Fruit fly (Drosophila melanogaster) whole organism, embryonic: ENCODE results near the gene cl.

Source experiments
- Aef1 ChIP-seq: fragments of 200-800 bp; sonication (Bioruptor generic); IDR thresholded peaks from 3 replicates; pipeline ENCODE4 v1.3.6; 2022; ENCODE audit warnings: missing biosample characterization, missing genetic modification characterization
- Awh ChIP-seq: fragments of 200-800 bp; sonication (Bioruptor generic); IDR thresholded peaks from 2 replicates; pipeline ENCODE4, ENCODE4 v1.3.6; 2022; ENCODE audit warnings: missing biosample characterization, missing genetic modification characterization
- B-H2 ChIP-seq: fragments of 200-800 bp; sonication (Bioruptor generic); optimal IDR thresholded peaks from 2 replicates; lab custom pipeline; 2018; ENCODE audit warnings: missing biosample characterization, mild to moderate bottlenecking, missing genetic modification characterization
- CG1024 ChIP-seq: fragments of 200-800 bp; sonication (Bioruptor generic); IDR thresholded peaks from 2 replicates; pipeline ENCODE4 v1.3.6; 2022; ENCODE audit warnings: missing biosample characterization, missing genetic modification characterization
- CG10321 ChIP-seq: fragments of 200-800 bp; sonication (Bioruptor generic); IDR thresholded peaks from 2 replicates; pipeline ENCODE4 v1.3.6; 2022; ENCODE audit warnings: missing biosample characterization, missing genetic modification characterization
- CG10462 ChIP-seq: fragments of 200-800 bp; sonication (Bioruptor generic); optimal IDR thresholded peaks from 2 replicates; lab custom pipeline; 2016; ENCODE audit warnings: missing biosample characterization, missing genetic modification characterization
- CG11093 ChIP-seq: fragments of 200-800 bp; sonication (Bioruptor generic); IDR thresholded peaks from 3 replicates; pipeline ENCODE4 v1.3.6; 2022; ENCODE audit warnings: missing biosample characterization, missing genetic modification characterization
- CG12071 ChIP-seq: fragments of 200-800 bp; sonication (Bioruptor generic); optimal IDR thresholded peaks from 3 replicates; lab custom pipeline; 2018; ENCODE audit warnings: missing biosample characterization, mild to moderate bottlenecking, missing genetic modification characterization
- CG13123 ChIP-seq: fragments of 200-800 bp; sonication (Bioruptor generic); optimal IDR thresholded peaks from 2 replicates; lab custom pipeline; 2016; ENCODE audit warnings: missing biosample characterization, missing genetic modification characterization
- CG14860 ChIP-seq: fragments of 200-800 bp; sonication (Bioruptor generic); IDR thresholded peaks from 3 replicates; pipeline ENCODE4 v1.3.6; 2022; ENCODE audit warnings: missing biosample characterization, missing genetic modification characterization; ENCODE audit not compliant: partially characterized antibody
- CG1647 ChIP-seq: fragments of 200-800 bp; sonication (Bioruptor generic); optimal IDR thresholded peaks from 3 replicates; lab custom pipeline; 2016; ENCODE audit warnings: missing biosample characterization, missing genetic modification characterization
- CG2678 ChIP-seq: fragments of 200-800 bp; sonication (Bioruptor generic); optimal IDR thresholded peaks from 3 replicates; lab custom pipeline; 2019; ENCODE audit warnings: missing biosample characterization, mild to moderate bottlenecking, missing genetic modification characterization, moderate library complexity
- CG2712 ChIP-seq: fragments of 200-800 bp; optimal IDR thresholded peaks from 3 replicates; lab custom pipeline; 2019; ENCODE audit warnings: missing biosample characterization, mild to moderate bottlenecking, missing genetic modification characterization, moderate library complexity
- CG32532 ChIP-seq: fragments of 200-800 bp; sonication (Bioruptor generic); IDR thresholded peaks from 2 replicates; pipeline ENCODE4 v1.3.6; 2022; ENCODE audit warnings: missing biosample characterization, missing genetic modification characterization
- CG34422 ChIP-seq: fragments of 200-800 bp; sonication (Bioruptor generic); IDR thresholded peaks from 3 replicates; pipeline ENCODE4 v1.3.6; 2022; ENCODE audit warnings: missing biosample characterization, missing genetic modification characterization
- CG5245 ChIP-seq: fragments of 200-800 bp; sonication (Bioruptor generic); optimal IDR thresholded peaks from 3 replicates; lab custom pipeline; 2016; ENCODE audit warnings: missing biosample characterization, missing genetic modification characterization
- CG6683 ChIP-seq: fragments of 200-800 bp; sonication (Bioruptor generic); optimal IDR thresholded peaks from 2 replicates; lab custom pipeline; 2017; ENCODE audit warnings: missing biosample characterization, mild to moderate bottlenecking, missing genetic modification characterization, missing genetic modification reagents
- CG8281 ChIP-seq: fragments of 200-800 bp; sonication (Bioruptor generic); optimal IDR thresholded peaks from 2 replicates; lab custom pipeline; 2018; ENCODE audit warnings: missing biosample characterization, mild to moderate bottlenecking, missing genetic modification characterization, moderate library complexity
- CG8944 ChIP-seq: fragments of 200-800 bp; sonication (Bioruptor generic); optimal IDR thresholded peaks from 3 replicates; lab custom pipeline; 2016; ENCODE audit warnings: missing biosample characterization, missing genetic modification characterization
- CG9215 ChIP-seq: fragments of 200-800 bp; sonication (Bioruptor generic); IDR thresholded peaks from 2 replicates; pipeline ENCODE4 v1.3.6; 2022; ENCODE audit warnings: missing biosample characterization, missing genetic modification characterization
- Camta ChIP-seq: fragments of 200-800 bp; sonication (Bioruptor generic); optimal IDR thresholded peaks from 2 replicates; lab custom pipeline; 2016; ENCODE audit warnings: missing biosample characterization, missing genetic modification characterization
- D19B ChIP-seq: fragments of 200-800 bp; sonication (Bioruptor generic); optimal IDR thresholded peaks from 2 replicates; lab custom pipeline; 2017; ENCODE audit warnings: missing biosample characterization, mild to moderate bottlenecking, missing genetic modification characterization
- Dad ChIP-seq: fragments of 200-800 bp; sonication (Bioruptor generic); optimal IDR thresholded peaks from 3 replicates; lab custom pipeline; 2016; ENCODE audit warnings: missing biosample characterization, missing genetic modification characterization
- Dfd ChIP-seq, 2 experiments: fragments of >200 bp; optimal IDR thresholded peaks; 2 replicates each; lab custom pipeline; 2017; ENCODE audit warnings: missing biosample characterization in 2 of 2, missing genetic modification characterization in 2 of 2
- E2f1 ChIP-seq: fragments of 200-800 bp; sonication (Bioruptor generic); IDR thresholded peaks from 2 replicates; pipeline ENCODE4 v1.3.6; 2022; ENCODE audit warnings: missing biosample characterization, missing genetic modification characterization
- Hey ChIP-seq: fragments of 200-800 bp; sonication (Bioruptor generic); optimal IDR thresholded peaks from 3 replicates; lab custom pipeline; 2018; ENCODE audit warnings: missing biosample characterization, mild to moderate bottlenecking, missing genetic modification characterization
- Hr78 ChIP-seq, 2 experiments: fragments of 200-800 bp in 1 of 2; fragments of >200 bp in 1 of 2; sonication (Bioruptor generic) in 1 of 2; optimal IDR thresholded peaks; 2 replicates each; lab custom pipeline; 2017 to 2019; ENCODE audit warnings: missing biosample characterization in 2 of 2, missing genetic modification characterization in 2 of 2, mild to moderate bottlenecking in 1 of 2, moderate library complexity in 1 of 2
- Med ChIP-seq: fragments of 200-800 bp; sonication (Bioruptor generic); peaks from one replicate; lab custom pipeline; 2016; ENCODE audit warnings: missing biosample characterization, missing genetic modification characterization, mild to moderate bottlenecking, inconsistent platforms, moderate library complexity
- Neu2 ChIP-seq: fragments of 200-800 bp; sonication (Bioruptor generic); optimal IDR thresholded peaks from 3 replicates; lab custom pipeline; 2016; ENCODE audit warnings: missing biosample characterization, missing genetic modification characterization, borderline replicate concordance
- Spps ChIP-seq: fragments of 200-800 bp; sonication (Bioruptor generic); optimal IDR thresholded peaks from 2 replicates; lab custom pipeline; 2018; ENCODE audit warnings: missing biosample characterization, mild to moderate bottlenecking, missing genetic modification characterization
- Sry-δ ChIP-seq: fragments of 200-800 bp; sonication (Bioruptor generic); optimal IDR thresholded peaks from 2 replicates; lab custom pipeline; 2016; ENCODE audit warnings: missing biosample characterization, missing genetic modification characterization
- amos ChIP-seq: fragments of 200-800 bp; sonication (Bioruptor generic); IDR thresholded peaks from 2 replicates; pipeline ENCODE4 v1.3.6; 2022; ENCODE audit warnings: missing biosample characterization, missing genetic modification characterization; ENCODE audit not compliant: partially characterized antibody
- btn ChIP-seq: fragments of 200-800 bp; sonication (Bioruptor generic); optimal IDR thresholded peaks from 2 replicates; lab custom pipeline; 2016; ENCODE audit warnings: missing biosample characterization, missing genetic modification characterization
- cad ChIP-seq: fragments of >200 bp; optimal IDR thresholded peaks from 2 replicates; lab custom pipeline; 2017; ENCODE audit warnings: missing biosample characterization, missing genetic modification characterization
- cato ChIP-seq: fragments of 200-800 bp; sonication (Bioruptor generic); optimal IDR thresholded peaks from 2 replicates; lab custom pipeline; 2016; ENCODE audit warnings: missing biosample characterization, missing genetic modification characterization, borderline replicate concordance
- corto ChIP-seq: fragments of 200-800 bp; sonication (Bioruptor generic); optimal IDR thresholded peaks from 2 replicates; lab custom pipeline; 2016; ENCODE audit warnings: missing biosample characterization, mild to moderate bottlenecking, missing genetic modification characterization, moderate library complexity
- dysf ChIP-seq: fragments of 200-800 bp; sonication (Bioruptor generic); IDR thresholded peaks from 3 replicates; pipeline ENCODE4 v1.3.6; 2022; ENCODE audit warnings: missing biosample characterization, missing genetic modification characterization
- emc ChIP-seq: fragments of 200-800 bp; sonication (Bioruptor generic); optimal IDR thresholded peaks from 2 replicates; lab custom pipeline; 2016; ENCODE audit warnings: missing biosample characterization, missing genetic modification characterization
- fd102C ChIP-seq: fragments of 200-800 bp; sonication (Bioruptor generic); optimal IDR thresholded peaks from 2 replicates; lab custom pipeline; 2018; ENCODE audit warnings: missing biosample characterization, mild to moderate bottlenecking, missing genetic modification characterization, moderate library complexity
- gcm ChIP-seq: fragments of 200-800 bp; sonication (Bioruptor generic); optimal IDR thresholded peaks from 2 replicates; lab custom pipeline; 2019; ENCODE audit warnings: missing biosample characterization, mild to moderate bottlenecking, missing genetic modification characterization, moderate library complexity
- ham ChIP-seq: fragments of 200-800 bp; sonication (Bioruptor generic); IDR thresholded peaks from 2 replicates; pipeline ENCODE4 v1.3.6; 2022; ENCODE audit warnings: missing biosample characterization, missing genetic modification characterization
- hbn ChIP-seq: fragments of 200-800 bp; sonication (Bioruptor generic); IDR thresholded peaks from 2 replicates; pipeline ENCODE4 v1.3.6; 2022; ENCODE audit warnings: missing biosample characterization, missing genetic modification characterization; ENCODE audit not compliant: partially characterized antibody
- insv ChIP-seq, 2 experiments: fragments of 200-800 bp; sonication (Bioruptor generic); optimal IDR thresholded peaks; 3 replicates each; lab custom pipeline; 2016 to 2018; ENCODE audit warnings: missing biosample characterization in 2 of 2, missing genetic modification characterization in 2 of 2
- lab ChIP-seq: fragments of 200-800 bp; sonication (Bioruptor generic); optimal IDR thresholded peaks from 3 replicates; lab custom pipeline; 2017; ENCODE audit warnings: missing biosample characterization, missing genetic modification characterization, mild to moderate bottlenecking, moderate library complexity, missing genetic modification reagents
- sens-2 ChIP-seq: fragments of 200-800 bp; sonication (Bioruptor generic); IDR thresholded peaks from 2 replicates; pipeline ENCODE4 v1.3.6; 2022; ENCODE audit warnings: missing biosample characterization, missing genetic modification characterization
- sisA ChIP-seq: fragments of 200-800 bp; sonication (Bioruptor generic); IDR thresholded peaks from 2 replicates; pipeline ENCODE4 v1.3.6; 2022; ENCODE audit warnings: missing biosample characterization, missing genetic modification characterization
- sna ChIP-seq: fragments of 200-800 bp; sonication (Bioruptor generic); IDR thresholded peaks from 2 replicates; pipeline ENCODE4 v1.3.6; 2022; ENCODE audit warnings: missing biosample characterization, missing genetic modification characterization; ENCODE audit not compliant: partially characterized antibody
- twi ChIP-seq: fragments of 200-800 bp; optimal IDR thresholded peaks from 2 replicates; lab custom pipeline; 2019; ENCODE audit warnings: missing biosample characterization, mild to moderate bottlenecking, missing genetic modification characterization, moderate library complexity
- unc-4 ChIP-seq: fragments of 200-800 bp; sonication (Bioruptor generic); IDR thresholded peaks from 2 replicates; pipeline ENCODE4 v1.3.6; 2022; ENCODE audit warnings: missing biosample characterization, missing genetic modification characterization; ENCODE audit not compliant: partially characterized antibody
- vnd ChIP-seq: fragments of 200-800 bp; sonication (Bioruptor generic); IDR thresholded peaks from 3 replicates; pipeline ENCODE4 v1.3.6; 2022; ENCODE audit warnings: missing biosample characterization, missing genetic modification characterization; ENCODE audit not compliant: partially characterized antibody
- wek ChIP-seq: fragments of 200-800 bp; sonication (Bioruptor generic); optimal IDR thresholded peaks from 3 replicates; lab custom pipeline; 2018; ENCODE audit warnings: missing biosample characterization, mild to moderate bottlenecking, missing genetic modification characterization, moderate library complexity

Gene cl

dm6 chr2L:5525723-5526122, 5.8 kb downstream of the cl start, which contains the start of gene Cap-D3 (continued):
- TF ChIP-seq Sry-δ (GFP tag; lab: Kevin White, UChicago) (peak; percentile 25), hbn (GFP tag; lab: Robert Waterston, UW) (no peak), Med (GFP tag; lab: Kevin White, UChicago) (peak; percentile 54), sens-2 (GFP tag; lab: Robert Waterston, UW) (no peak), gcm (GFP tag; lab: Kevin White, UChicago) (no peak), CG8944 (GFP tag; lab: Kevin White, UChicago) (no peak), CG34422 (GFP tag; lab: Robert Waterston, UW) (no peak), amos (GFP tag; lab: Robert Waterston, UW) (no peak; the same call in 1 of the 2 replicates), E2f1 (GFP tag; lab: Robert Waterston, UW) (no peak), B-H2 (GFP tag; lab: Kevin White, UChicago) (no peak), cato (GFP tag; lab: Kevin White, UChicago) (no peak), CG12071 (no peak), CG1647 (GFP tag; lab: Kevin White, UChicago) (no peak), ham (no peak), twi (tag; lab: Kevin White, UChicago) (no peak), CG14860 (GFP tag; lab: Robert Waterston, UW) (peak; percentile 67), CG10321 (GFP tag; lab: Robert Waterston, UW) (no peak), fd102C (GFP tag; lab: Kevin White, UChicago) (no peak), Hey (tag; lab: Kevin White, UChicago) (no peak), vnd (GFP tag; lab: Robert Waterston, UW) (peak; percentile 61; the same call in 2 of the 3 replicates), Dad (GFP tag; lab: Kevin White, UChicago) (no peak), CG1024 (GFP tag; lab: Robert Waterston, UW) (no peak), Aef1 (GFP tag; lab: Robert Waterston, UW) (no peak), CG13123 (GFP tag; lab: Kevin White, UChicago) (no peak), D19B (GFP tag; lab: Kevin White, UChicago) (no peak), CG11093 (GFP tag; lab: Robert Waterston, UW) (no peak), Spps (tag; lab: Kevin White, UChicago) (no peak), CG6683 (GFP tag; lab: Kevin White, UChicago) (no peak), corto (GFP tag; lab: Kevin White, UChicago) (no peak), btn (no peak), CG10462 (no peak), cad (GFP tag; lab: Kevin White, UChicago) (no peak), CG8281 (no peak), sna (GFP tag; lab: Robert Waterston, UW) (peak; percentile 55; the same call in 1 of the 2 replicates), CG2678 (no peak), insv (GFP tag; optimal IDR thresholded peaks at IDR 0.05; lab: Kevin White, UChicago) (no peak), dysf (GFP tag; lab: Robert Waterston, UW) (no peak), Dfd (GFP tag; optimal IDR thresholded peaks at IDR 0.05; lab: Kevin White, UChicago) (no peak), CG2712 (tag; lab: Kevin White, UChicago) (no peak), Neu2 (GFP tag; lab: Kevin White, UChicago) (no peak), CG5245 (GFP tag; lab: Kevin White, UChicago) (no peak), lab (no peak), emc (GFP tag; lab: Kevin White, UChicago) (no peak), CG32532 (no peak), wek (GFP tag; lab: Kevin White, UChicago) (no peak), CG9215 (GFP tag; lab: Robert Waterston, UW) (no peak), sisA (GFP tag; lab: Robert Waterston, UW) (no peak), Camta (GFP tag; lab: Kevin White, UChicago) (no peak), Awh (GFP tag; lab: Robert Waterston, UW) (no peak), Hr78 (GFP tag; optimal IDR thresholded peaks at IDR 0.05; lab: Kevin White, UChicago) (no peak), unc-4 (peak; percentile 36)
